Worm (Caenorhabditis elegans): ENCODE measurements around the gene W10C6.2.

The W10C6.2 gene

DNA sequence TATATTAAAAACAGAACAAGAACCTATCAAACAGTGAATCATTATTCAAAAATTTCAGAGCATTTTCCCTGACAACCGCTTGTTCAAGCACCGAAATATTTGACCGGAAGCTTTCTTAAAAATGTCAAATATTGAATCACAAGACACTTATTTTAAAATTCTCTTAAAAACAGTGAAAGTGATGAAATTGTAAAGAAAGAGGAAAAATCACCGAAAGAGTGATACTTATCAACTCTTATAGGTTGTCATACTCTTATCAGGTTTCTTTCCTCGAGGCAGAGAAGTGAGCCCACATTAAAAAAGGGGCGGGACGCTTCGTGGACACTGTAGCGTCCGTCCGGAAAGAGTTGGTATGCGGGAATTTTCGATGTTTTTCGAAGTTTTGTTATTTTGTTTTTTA, 32.1 kb upstream of the W10C6.2 start (continued):
- TF ChIP-seq unc-39 (tag; optimal IDR thresholded peaks at IDR 0.05), result no peak
- TF ChIP-seq sdz-12 (GFP tag; optimal IDR thresholded peaks at IDR 0.05), result no peak
- no peak for TF ChIP-seq zip-2 (tag; optimal IDR thresholded peaks at IDR 0.05)
- TF ChIP-seq lin-1 (GFP tag; IDR thresholded peaks at IDR 0.05), result no peak
- TF ChIP-seq dmd-9 (GFP tag; IDR thresholded peaks at IDR 0.05), result no peak
- TF ChIP-seq lin-29 (GFP tag; IDR thresholded peaks at IDR 0.05), result no peak
- no peak for TF ChIP-seq fkh-10 (GFP tag; optimal IDR thresholded peaks at IDR 0.05)
- TF ChIP-seq hlh-30 (tag; optimal IDR thresholded peaks at IDR 0.05; ENCODE audit: insufficient read depth), result peak; percentile 56
- no peak for TF ChIP-seq T26A8.4 (GFP tag; IDR thresholded peaks at IDR 0.05)
- TF ChIP-seq ces-1 (GFP tag; optimal IDR thresholded peaks at IDR 0.05), result no peak
- TF ChIP-seq dve-1 (tag; optimal IDR thresholded peaks at IDR 0.05; ENCODE audit: insufficient read depth), result peak; percentile 65
- no peak for TF ChIP-seq nhr-111 (GFP tag; optimal IDR thresholded peaks at IDR 0.05)
- no peak for TF ChIP-seq arid-1 (GFP tag; conservative IDR thresholded peaks at IDR 0.05)
- no peak for TF ChIP-seq lir-3 (tag; optimal IDR thresholded peaks at IDR 0.05)
- no peak for TF ChIP-seq ama-1 (optimal IDR thresholded peaks at IDR 0.05)
- TF ChIP-seq nhr-41 (GFP tag; IDR thresholded peaks at IDR 0.05), result no peak
- TF ChIP-seq lin-13 (GFP tag; optimal IDR thresholded peaks at IDR 0.05), result no peak
- TF ChIP-seq duxl-1 (tag; optimal IDR thresholded peaks at IDR 0.05; ENCODE audit: poor library complexity), result no peak
- no peak for TF ChIP-seq unc-130 (GFP tag; optimal IDR thresholded peaks at IDR 0.05)
- TF ChIP-seq ceh-44 (GFP tag; IDR thresholded peaks at IDR 0.05), result no peak
- TF ChIP-seq egl-43 (GFP tag; IDR thresholded peaks at IDR 0.05), result no peak
- TF ChIP-seq F44E2.7 (GFP tag; IDR thresholded peaks at IDR 0.05), result no peak
- TF ChIP-seq mdt-29 (GFP tag; IDR thresholded peaks at IDR 0.05), result no peak
- no peak for TF ChIP-seq ZK546.5 (tag; optimal IDR thresholded peaks at IDR 0.05)
- no peak for TF ChIP-seq ceh-20 (GFP tag; IDR thresholded peaks at IDR 0.05)
- TF ChIP-seq php-3 (GFP tag; IDR thresholded peaks at IDR 0.05), result 0 out of 2 replicates have a peak, but pooled peaks have one; percentile 32
- TF ChIP-seq ctbp-1 (GFP tag; IDR thresholded peaks at IDR 0.05), result no peak
- no peak for TF ChIP-seq mxl-3 (GFP tag; optimal IDR thresholded peaks at IDR 0.05)
- TF ChIP-seq hmg-1.1 (GFP tag; IDR thresholded peaks at IDR 0.05), result no peak
- peak; percentile 48 for TF ChIP-seq nhr-77 (tag; optimal IDR thresholded peaks at IDR 0.05)
- TF ChIP-seq snpc-4 (tag; optimal IDR thresholded peaks at IDR 0.05), result no peak
- no peak for TF ChIP-seq nhr-25 (tag; optimal IDR thresholded peaks at IDR 0.05; ENCODE audit: borderline replicate concordance, insufficient read depth)
- no peak for TF ChIP-seq ceh-32 (tag; optimal IDR thresholded peaks at IDR 0.05; ENCODE audit: poor library complexity)
- no peak for TF ChIP-seq T20F7.1 (GFP tag; optimal IDR thresholded peaks at IDR 0.05)
- TF ChIP-seq spr-3 (GFP tag; optimal IDR thresholded peaks at IDR 0.05), result no peak
- TF ChIP-seq madf-5 (GFP tag; IDR thresholded peaks at IDR 0.05), result no peak
- TF ChIP-seq set-16 (GFP tag; IDR thresholded peaks at IDR 0.05), result no peak
- no peak for TF ChIP-seq tra-1 (GFP tag; IDR thresholded peaks at IDR 0.05)
- TF ChIP-seq lin-15B (tag; optimal IDR thresholded peaks at IDR 0.05), result no peak
- TF ChIP-seq aly-2 (tag; optimal IDR thresholded peaks at IDR 0.05), result no peak
- peak; percentile 52 for TF ChIP-seq dmd-6 (GFP tag; IDR thresholded peaks at IDR 0.05)
- no peak for TF ChIP-seq R02D3.7 (tag; optimal IDR thresholded peaks at IDR 0.05)
- peak in 1 of 2 experiments; percentile 20 for TF ChIP-seq unc-62 (GFP tag; optimal IDR thresholded peaks at IDR 0.05 in 1 of 2)
- no peak for TF ChIP-seq unc-62 (tag; optimal IDR thresholded peaks at IDR 0.05)
- TF ChIP-seq lin-38 (GFP tag; IDR thresholded peaks at IDR 0.05), result no peak; the same call in 1 of the 2 replicates
- TF ChIP-seq ceh-82 (tag; optimal IDR thresholded peaks at IDR 0.05), result no peak
- TF ChIP-seq daf-19 (GFP tag; conservative IDR thresholded peaks at IDR 0.05), result no peak
- TF ChIP-seq ceh-62 (tag; optimal IDR thresholded peaks at IDR 0.05), result no peak
- no peak for TF ChIP-seq egl-27 (tag; optimal IDR thresholded peaks at IDR 0.05)
- no peak for TF ChIP-seq F10B5.3 (tag; optimal IDR thresholded peaks at IDR 0.05)
- no peak for TF ChIP-seq vab-7 (GFP tag; IDR thresholded peaks at IDR 0.05)
- TF ChIP-seq nhr-48 (tag; optimal IDR thresholded peaks at IDR 0.05), result peak; percentile 8

All from whole organism, L4 larva.